Worm (Caenorhabditis elegans) whole organism, L4 larva: Measurements from ENCODE around the gene clec-219.

ENCODE experiments used
- D1046.2 ChIP-seq: fragments of 200-800 bp; sonication (Bioruptor generic); IDR thresholded peaks from 2 replicates; pipeline ENCODE4 v1.3.6; 2022; ENCODE audit warnings: missing genetic modification characterization, missing compliant biosample characterization
- T20F7.1 ChIP-seq: fragments of 200-800 bp; sonication (Bioruptor generic); optimal IDR thresholded peaks from 2 replicates; lab custom pipeline; 2018; ENCODE audit warnings: mild to moderate bottlenecking, missing genetic modification characterization, missing compliant biosample characterization
- T26A8.4 ChIP-seq: fragments of 200-800 bp; sonication (Bioruptor generic); IDR thresholded peaks from 2 replicates; pipeline ENCODE4 v1.3.6; 2022; ENCODE audit warnings: missing genetic modification characterization, missing compliant biosample characterization
- Y5F2A.4 ChIP-seq: fragments of 200-800 bp; sonication (Bioruptor generic); optimal IDR thresholded peaks from 2 replicates; lab custom pipeline; 2018; ENCODE audit warnings: mild to moderate bottlenecking, missing genetic modification characterization, missing compliant biosample characterization
- arid-1 ChIP-seq: fragments of 200-800 bp; sonication (Bioruptor generic); conservative IDR thresholded peaks from 2 replicates; pipeline ENCODE4 v1.3.6; 2022; ENCODE audit warnings: missing genetic modification reagents, missing genetic modification characterization, missing compliant biosample characterization
- ceh-28 ChIP-seq: fragments of 150-350 bp; optimal IDR thresholded peaks from 2 replicates; lab custom pipeline; 2014; ENCODE audit warnings: missing biosample characterization, missing genetic modification reagents, missing genetic modification characterization
- ceh-44 ChIP-seq: fragments of 200-800 bp; sonication (Bioruptor generic); IDR thresholded peaks from 2 replicates; pipeline ENCODE4 v1.3.6; 2022; ENCODE audit warnings: missing genetic modification reagents, missing genetic modification characterization, missing compliant biosample characterization
- ceh-82 ChIP-seq: sonication (generic microtip); optimal IDR thresholded peaks from 2 replicates; lab custom pipeline; 2017; ENCODE audit warnings: missing biosample characterization, missing genetic modification characterization
- ces-1 ChIP-seq: fragments of 150-350 bp; sonication (generic microtip); optimal IDR thresholded peaks from 4 replicates; lab custom pipeline; 2014; ENCODE audit warnings: missing biosample characterization, missing genetic modification reagents, missing genetic modification characterization
- ctbp-1 ChIP-seq: fragments of 200-800 bp; sonication (Bioruptor generic); IDR thresholded peaks from 2 replicates; pipeline ENCODE4 v1.3.6; 2022; ENCODE audit warnings: missing genetic modification reagents, missing genetic modification characterization, missing compliant biosample characterization
- daf-12 ChIP-seq: fragments of 150-350 bp; optimal IDR thresholded peaks from 2 replicates; lab custom pipeline; 2014; ENCODE audit warnings: missing biosample characterization, missing genetic modification reagents, missing genetic modification characterization
- daf-16 ChIP-seq, 3 experiments: sonication (generic microtip); optimal IDR thresholded peaks; 2 replicates each; lab custom pipeline; 2016 to 2017; ENCODE audit warnings: missing genetic modification characterization in 3 of 3, missing genetic modification reagents in 3 of 3, mild to moderate bottlenecking in 2 of 3, missing compliant biosample characterization in 2 of 3, missing biosample characterization in 1 of 3, moderate library complexity in 1 of 3
- dmd-6 ChIP-seq: fragments of 200-800 bp; sonication (Bioruptor generic); IDR thresholded peaks from 2 replicates; pipeline ENCODE4 v1.3.6; 2022; ENCODE audit warnings: missing genetic modification reagents, missing genetic modification characterization, missing compliant biosample characterization
- dve-1 ChIP-seq: sonication (generic microtip); optimal IDR thresholded peaks from 2 replicates; lab custom pipeline; 2017; ENCODE audit warnings: antibody characterized with exemption, mild to moderate bottlenecking, missing genetic modification characterization, missing compliant biosample characterization; ENCODE audit not compliant: insufficient read depth
- fkh-10 ChIP-seq: fragments of 150-350 bp; optimal IDR thresholded peaks from 2 replicates; lab custom pipeline; 2014; ENCODE audit warnings: missing biosample characterization, missing genetic modification reagents, missing genetic modification characterization
- hlh-11 ChIP-seq: fragments of 200-800 bp; sonication (Bioruptor generic); optimal IDR thresholded peaks from 2 replicates; lab custom pipeline; 2018; ENCODE audit warnings: mild to moderate bottlenecking, missing genetic modification characterization, missing compliant biosample characterization
- hlh-30 ChIP-seq: sonication (generic microtip); optimal IDR thresholded peaks from 2 replicates; lab custom pipeline; 2017; ENCODE audit warnings: antibody characterized with exemption, mild to moderate bottlenecking, missing genetic modification characterization, missing compliant biosample characterization; ENCODE audit not compliant: insufficient read depth
- lim-7 ChIP-seq: fragments of 200-800 bp; sonication (Bioruptor generic); IDR thresholded peaks from 2 replicates; pipeline ENCODE4 v1.3.6; 2022; ENCODE audit warnings: missing genetic modification characterization, missing compliant biosample characterization
- lin-13 ChIP-seq: fragments of 150-350 bp; optimal IDR thresholded peaks from 2 replicates; lab custom pipeline; 2014; ENCODE audit warnings: missing biosample characterization, missing genetic modification reagents, missing genetic modification characterization
- lin-29 ChIP-seq: fragments of 200-800 bp; sonication (Bioruptor generic); IDR thresholded peaks from 2 replicates; pipeline ENCODE4 v1.3.6; 2022; ENCODE audit warnings: missing genetic modification reagents, missing genetic modification characterization, missing compliant biosample characterization
- lin-39 ChIP-seq: fragments of 150-350 bp; optimal IDR thresholded peaks from 2 replicates; lab custom pipeline; 2014; ENCODE audit warnings: missing biosample characterization, missing genetic modification reagents, missing genetic modification characterization
- lir-3 ChIP-seq: sonication (generic microtip); optimal IDR thresholded peaks from 2 replicates; lab custom pipeline; 2016; ENCODE audit warnings: mild to moderate bottlenecking, missing genetic modification characterization, missing compliant biosample characterization
- mdl-1 ChIP-seq, 2 experiments: fragments of 150-350 bp in 1 of 2; sonication (generic microtip) in 1 of 2; optimal IDR thresholded peaks; 2 replicates each; lab custom pipeline; 2014 to 2017; ENCODE audit warnings: missing biosample characterization in 2 of 2, missing genetic modification characterization in 2 of 2
- mdt-29 ChIP-seq: fragments of 200-800 bp; sonication (Bioruptor generic); IDR thresholded peaks from 2 replicates; pipeline ENCODE4 v1.3.6; 2022; ENCODE audit warnings: missing genetic modification reagents, missing genetic modification characterization, missing compliant biosample characterization
- mep-1 ChIP-seq: fragments of 150-350 bp; sonication (generic microtip); optimal IDR thresholded peaks from 3 replicates; lab custom pipeline; 2014; ENCODE audit warnings: missing biosample characterization, missing genetic modification characterization
- mxl-2 ChIP-seq: fragments of 200-800 bp; sonication (Bioruptor generic); conservative IDR thresholded peaks from 2 replicates; pipeline ENCODE4 v1.3.6; 2022; ENCODE audit warnings: missing genetic modification reagents, missing genetic modification characterization, missing compliant biosample characterization
- mxl-3 ChIP-seq: fragments of 200-800 bp; sonication (Bioruptor generic); optimal IDR thresholded peaks from 2 replicates; lab custom pipeline; 2018; ENCODE audit warnings: mild to moderate bottlenecking, missing genetic modification characterization, missing compliant biosample characterization
- nhr-11 ChIP-seq: fragments of 150-350 bp; optimal IDR thresholded peaks from 2 replicates; lab custom pipeline; 2014; ENCODE audit warnings: missing biosample characterization, missing genetic modification characterization
- nhr-111 ChIP-seq: fragments of 200-800 bp; sonication (Bioruptor generic); optimal IDR thresholded peaks from 2 replicates; lab custom pipeline; 2018; ENCODE audit warnings: mild to moderate bottlenecking, missing genetic modification characterization, missing compliant biosample characterization
- nhr-237 ChIP-seq: sonication (generic microtip); optimal IDR thresholded peaks from 2 replicates; lab custom pipeline; 2017; ENCODE audit warnings: missing biosample characterization, missing genetic modification characterization
- nhr-28 ChIP-seq: fragments of 150-350 bp; optimal IDR thresholded peaks from 2 replicates; lab custom pipeline; 2014; ENCODE audit warnings: missing biosample characterization, missing genetic modification characterization
- nhr-77 ChIP-seq: fragments of 150-350 bp; optimal IDR thresholded peaks from 2 replicates; lab custom pipeline; 2014; ENCODE audit warnings: missing biosample characterization, missing genetic modification characterization
- pha-4 ChIP-seq, 2 experiments: fragments of 150-350 bp in 1 of 2; fragments of 200-800 bp in 1 of 2; sonication (Bioruptor generic) in 1 of 2; IDR thresholded peaks in 1 of 2; optimal IDR thresholded peaks in 1 of 2; 2 replicates each; pipeline versions ENCODE4 v1.3.6 to Lab custom; 2014 to 2022; ENCODE audit warnings: missing genetic modification characterization in 2 of 2, missing genetic modification reagents in 2 of 2, missing biosample characterization in 1 of 2, missing compliant biosample characterization in 1 of 2
- pqm-1 ChIP-seq: sonication (generic microtip); optimal IDR thresholded peaks from 2 replicates; lab custom pipeline; 2017; ENCODE audit warnings: missing biosample characterization, missing genetic modification characterization
- saeg-2 ChIP-seq: fragments of 200-800 bp; sonication (Bioruptor generic); IDR thresholded peaks from 2 replicates; pipeline ENCODE4 v1.3.6; 2022; ENCODE audit warnings: missing genetic modification reagents, missing genetic modification characterization, missing compliant biosample characterization
- set-16 ChIP-seq: fragments of 200-800 bp; sonication (Bioruptor generic); IDR thresholded peaks from 2 replicates; pipeline ENCODE4 v1.3.6; 2022; ENCODE audit warnings: missing genetic modification reagents, missing genetic modification characterization, missing compliant biosample characterization
- skn-1 ChIP-seq: fragments of 150-350 bp; optimal IDR thresholded peaks from 2 replicates; lab custom pipeline; 2014; ENCODE audit warnings: missing biosample characterization, missing genetic modification characterization
- unc-62 ChIP-seq, 3 experiments: fragments of 150-350 bp in 1 of 3; sonication (generic microtip); optimal IDR thresholded peaks in 2 of 3; peaks in 1 of 3; 1 replicate in 1 of 3; 2 replicates in 2 of 3; lab custom pipeline; 2014 to 2017; ENCODE audit warnings: missing biosample characterization in 3 of 3, missing genetic modification characterization in 3 of 3, missing genetic modification reagents in 3 of 3, missing genotype in 1 of 3
- zip-11 ChIP-seq: fragments of 200-800 bp; sonication (Bioruptor generic); IDR thresholded peaks from 2 replicates; pipeline ENCODE4 v1.3.6; 2022; ENCODE audit warnings: missing genetic modification characterization, missing compliant biosample characterization

clec-219 gene

DNA sequence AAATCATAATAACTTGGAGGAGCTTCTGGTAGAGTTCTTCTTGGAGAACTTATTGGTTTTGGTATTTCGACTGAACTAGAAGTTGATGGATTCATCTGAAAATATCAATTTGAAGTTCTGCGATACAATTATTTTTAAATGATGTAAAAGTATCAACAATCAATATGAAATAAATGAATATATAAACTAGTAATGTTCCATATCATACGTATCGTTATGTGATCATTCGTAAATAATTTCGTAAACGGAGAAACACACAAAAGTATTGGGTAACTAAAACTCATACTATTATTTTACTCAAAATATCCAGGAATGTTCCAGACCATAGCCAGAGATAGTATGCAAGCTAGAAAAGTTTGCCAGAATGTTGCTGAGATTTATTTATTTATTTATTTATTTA lies 11.9 kb upstream of the clec-219 start, which contains the start of gene W02D7.8:
W02D7.8 (minus strand) TSS at position 101 of the 400 bp plus-strand sequence.
- TF ChIP-seq nhr-111 (GFP tag; lab: Kevin White, UChicago) = no peak
- TF ChIP-seq lim-7 = no peak
- no peak for TF ChIP-seq daf-12 (tag; lab: Kevin White, UChicago)
- no peak for TF ChIP-seq ceh-82 (tag; lab: Kevin White, UChicago)
- TF ChIP-seq T20F7.1 = no peak
- no peak for TF ChIP-seq lir-3 (tag; lab: Kevin White, UChicago)
- no peak for TF ChIP-seq nhr-11 (tag; lab: Kevin White, UChicago)
- no peak for TF ChIP-seq lin-29 (GFP tag; lab: Robert Waterston, UW)
- TF ChIP-seq saeg-2 = no peak
- TF ChIP-seq lin-13 = no peak

DNA sequence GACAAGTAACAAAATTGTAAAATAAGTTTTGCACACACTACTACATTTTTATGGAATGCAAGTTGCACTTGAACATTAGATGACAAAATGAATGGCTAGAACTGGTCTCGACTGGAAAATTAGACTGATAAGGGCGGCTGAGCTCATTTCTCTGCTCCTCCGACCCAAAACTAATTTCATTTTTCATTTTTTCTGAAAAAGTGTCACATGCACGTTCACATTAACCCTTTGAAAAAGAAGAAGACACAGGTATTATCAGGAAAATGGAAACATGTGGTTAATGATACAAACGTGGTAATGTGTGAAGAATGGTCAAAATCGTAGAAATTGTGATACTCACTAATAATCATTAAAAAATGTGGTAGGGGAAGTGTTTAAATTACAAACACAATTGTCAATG lies 11.2 kb upstream of the clec-219 start:
- TF ChIP-seq lin-39 (tag; lab: Kevin White, UChicago) = no peak
- peak; percentile 54 for TF ChIP-seq hlh-30 (tag; lab: Kevin White, UChicago)
- peak; percentile 63 for TF ChIP-seq pqm-1 (tag; lab: Kevin White, UChicago)
- TF ChIP-seq daf-16 (GFP tag; optimal IDR thresholded peaks at IDR 0.05; lab: Kevin White, UChicago) = no peak
- peak; percentile 55 for TF ChIP-seq daf-16 (tag; optimal IDR thresholded peaks at IDR 0.05; lab: Kevin White, UChicago)
- no peak for TF ChIP-seq nhr-237 (tag; lab: Kevin White, UChicago)
- TF ChIP-seq Y5F2A.4 (GFP tag; lab: Kevin White, UChicago) = no peak
- TF ChIP-seq mxl-3 (GFP tag; lab: Kevin White, UChicago) = peak; percentile 64
- peak in 1 of 2 experiments; percentile 90 for TF ChIP-seq unc-62 (GFP tag; optimal IDR thresholded peaks at IDR 0.05 in 1 of 2; lab: Kevin White, UChicago)
- TF ChIP-seq unc-62 (tag; optimal IDR thresholded peaks at IDR 0.05; lab: Kevin White, UChicago) = no peak
- no peak for TF ChIP-seq mep-1 (tag; lab: Kevin White, UChicago)
- peak; percentile 33 for TF ChIP-seq nhr-77 (tag; lab: Kevin White, UChicago)
- TF ChIP-seq arid-1 (GFP tag; lab: Robert Waterston, UW) = no peak
- TF ChIP-seq dmd-6 = peak; percentile 82
- no peak for TF ChIP-seq daf-12 (tag; lab: Kevin White, UChicago)
- TF ChIP-seq hlh-11 (tag; lab: Kevin White, UChicago) = peak; percentile 65
- TF ChIP-seq nhr-28 (tag; lab: Kevin White, UChicago) = peak; percentile 60
- TF ChIP-seq mxl-2 (GFP tag; lab: Robert Waterston, UW) = no peak
- no peak for TF ChIP-seq D1046.2 (GFP tag; lab: Robert Waterston, UW)
- TF ChIP-seq mdt-29 = no peak
- TF ChIP-seq zip-11 = no peak
- peak; percentile 65 for TF ChIP-seq dve-1 (tag; lab: Kevin White, UChicago)

ce11 chrV:8307681-8308080 lies 10.6 kb upstream of the clec-219 start, which contains the start of gene clec-218:
Gene clec-218 (plus strand): TSS chrV:8307942.
- TF ChIP-seq pha-4 (GFP tag; IDR thresholded peaks at IDR 0.05; lab: Robert Waterston, UW) (0 out of 2 replicates have a peak, but pooled peaks have one; percentile 11), pha-4 (tag; optimal IDR thresholded peaks at IDR 0.05; lab: Kevin White, UChicago) (no peak), dve-1 (tag; lab: Kevin White, UChicago) (peak; percentile 46), pqm-1 (tag; lab: Kevin White, UChicago) (peak; percentile 10), daf-16 (GFP tag; optimal IDR thresholded peaks at IDR 0.05; lab: Kevin White, UChicago) (no peak), daf-16 (tag; optimal IDR thresholded peaks at IDR 0.05; lab: Kevin White, UChicago) (peak; percentile 35), dmd-6 (peak; percentile 72), ces-1 (GFP tag; lab: Kevin White, UChicago) (no peak)

DNA sequence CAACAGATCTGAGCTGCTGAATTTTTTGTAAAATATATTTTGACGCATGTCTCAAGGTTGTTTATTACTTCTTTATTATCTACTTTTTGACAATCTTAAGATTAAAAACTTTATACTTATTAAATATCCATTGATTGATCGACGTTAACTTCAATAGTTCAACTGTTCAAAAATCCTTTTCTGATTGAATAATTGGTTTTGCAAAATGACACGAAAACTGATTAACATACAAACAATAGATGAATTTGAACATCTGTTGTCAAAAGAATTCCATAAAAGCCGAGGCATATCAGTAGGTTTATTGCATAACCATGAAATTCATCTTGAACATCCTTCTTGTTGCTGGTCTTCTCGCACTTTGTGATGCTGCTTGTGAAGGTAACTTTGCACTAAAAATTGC lies 7.0 kb upstream of the clec-219 start, which contains the start of gene W02D7.12:
W02D7.12 (plus strand) TSS at position 301 of the 400 bp plus-strand sequence.
- no peak for TF ChIP-seq hlh-11 (tag; lab: Kevin White, UChicago)
- TF ChIP-seq T26A8.4 = no peak
- TF ChIP-seq ctbp-1 = no peak
- TF ChIP-seq fkh-10 = no peak
- TF ChIP-seq ceh-28 (tag; lab: Kevin White, UChicago) = no peak
- TF ChIP-seq set-16 (GFP tag; lab: Robert Waterston, UW) = no peak
- TF ChIP-seq ceh-82 (tag; lab: Kevin White, UChicago) = no peak
- TF ChIP-seq skn-1 (tag; lab: Kevin White, UChicago) = no peak
- TF ChIP-seq nhr-237 (tag; lab: Kevin White, UChicago) = no peak
- TF ChIP-seq ceh-44 (GFP tag; lab: Robert Waterston, UW) = no peak
- no peak for TF ChIP-seq mdl-1 (tag; optimal IDR thresholded peaks at IDR 0.05; lab: Kevin White, UChicago)
